Fruit fly (Drosophila melanogaster): ENCODE measurements around the gene Spec2.

The Spec2 gene

DNA sequence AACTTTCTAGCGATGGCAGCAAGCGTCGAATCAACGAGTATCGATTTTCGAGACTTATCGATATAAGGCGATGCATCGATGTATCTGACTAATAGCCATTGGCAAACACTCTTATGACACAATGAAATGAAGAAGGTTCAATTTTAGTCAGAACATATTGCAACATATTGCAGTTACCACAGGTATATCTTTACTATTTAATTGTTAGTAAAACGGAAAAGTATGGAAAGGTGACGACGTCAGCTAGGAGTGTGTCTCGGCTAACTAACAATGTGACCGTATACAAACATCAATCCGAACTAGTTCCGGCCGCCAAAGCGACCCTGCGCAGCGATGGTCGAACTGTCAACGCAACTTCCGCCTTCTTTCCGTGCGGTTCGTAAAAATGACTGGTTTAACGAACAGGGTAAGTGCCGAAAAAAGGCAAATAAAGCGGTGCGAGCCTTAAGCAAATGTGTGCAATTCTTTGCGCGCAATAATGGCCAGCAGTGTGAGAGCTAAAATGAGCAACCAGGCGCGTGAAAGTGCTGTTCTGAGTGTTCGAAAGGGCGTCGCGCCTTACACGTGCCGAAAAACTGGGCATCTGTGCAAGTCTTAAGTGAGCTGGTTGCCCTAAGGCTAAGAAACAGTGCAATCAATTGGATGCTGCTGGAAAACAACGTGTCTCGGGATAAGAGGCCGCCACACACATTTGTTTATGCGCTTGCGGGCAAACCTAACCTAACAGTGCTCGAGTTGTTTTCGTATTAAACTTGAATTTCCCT lies at the start of gene Spec2, which contains the start of the genes Dph4 and RpL13A:
Gene Spec2, minus strand, starts transcription at position 11 of the 764 bp plus-strand sequence.
Gene Dph4, minus strand, starts transcription at position 11 of the 764 bp plus-strand sequence.
Gene RpL13A, plus strand, starts transcription at position 360 of the 764 bp plus-strand sequence.
- no peak for TF ChIP-seq psq (optimal IDR thresholded peaks at IDR 0.05)
- no peak for TF ChIP-seq Dll (optimal IDR thresholded peaks at IDR 0.05)
- no peak for TF ChIP-seq EcR (GFP tag; optimal IDR thresholded peaks at IDR 0.05)
- no peak for TF ChIP-seq usp (GFP tag; optimal IDR thresholded peaks at IDR 0.05)
- TF ChIP-seq CG8478 (optimal IDR thresholded peaks at IDR 0.05) = no peak
- no peak for TF ChIP-seq pan (optimal IDR thresholded peaks at IDR 0.05)

- no peak for TF ChIP-seq EcR (GFP tag; optimal IDR thresholded peaks at IDR 0.05)
- TF ChIP-seq psq (optimal IDR thresholded peaks at IDR 0.05) = no peak
- TF ChIP-seq pan (optimal IDR thresholded peaks at IDR 0.05) = no peak
- no peak for TF ChIP-seq Dll (optimal IDR thresholded peaks at IDR 0.05)
- TF ChIP-seq CG8478 (optimal IDR thresholded peaks at IDR 0.05) = no peak
- no peak for TF ChIP-seq usp (GFP tag; optimal IDR thresholded peaks at IDR 0.05)
These were observed 48.8 kb upstream of the Spec2 start for dm6 chr3R:5672658-5673217.

DNA sequence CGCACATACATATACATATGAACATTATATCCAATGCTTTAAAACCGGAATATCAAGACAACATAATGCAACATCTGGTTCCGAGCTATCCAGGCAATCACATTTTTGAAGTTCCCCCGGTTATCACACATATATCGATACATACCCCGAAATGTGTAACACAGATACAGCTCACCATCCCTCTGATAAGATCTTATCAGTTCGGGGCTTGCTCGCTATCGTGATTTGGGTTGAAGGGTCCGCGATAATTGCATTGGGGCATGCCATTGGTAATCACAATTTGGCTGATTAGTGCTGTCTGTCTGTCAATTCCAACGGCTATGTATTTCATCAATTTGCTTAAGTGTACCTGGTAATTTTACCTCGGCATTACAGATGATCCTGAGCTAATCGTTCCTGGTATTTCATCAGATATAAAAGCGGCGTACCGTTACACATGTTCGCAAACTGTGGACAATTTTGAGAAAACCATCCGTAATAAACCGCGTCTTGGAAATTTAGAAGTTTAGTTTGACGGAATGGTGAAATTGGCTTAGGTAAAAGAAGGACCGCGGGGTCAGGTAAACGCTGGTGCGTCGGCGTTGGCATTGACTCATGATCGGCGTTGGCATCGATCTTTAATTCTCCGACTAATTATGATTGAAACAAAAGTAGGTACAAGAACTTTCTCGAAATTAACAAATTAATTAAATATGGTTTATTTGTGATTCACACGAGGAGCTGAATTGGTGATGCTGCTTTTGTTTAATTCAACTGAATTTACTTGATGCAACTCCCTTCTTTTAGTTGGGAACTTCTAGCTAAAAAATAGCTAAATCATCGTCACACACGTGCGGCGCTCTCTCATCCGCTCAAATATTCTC lies 48.1 kb upstream of the Spec2 start:
- no peak for TF ChIP-seq psq (optimal IDR thresholded peaks at IDR 0.05)

dm6 chr3R:5671265-5671663 lies 47.3 kb upstream of the Spec2 start:
- TF ChIP-seq CG8478 (optimal IDR thresholded peaks at IDR 0.05) (no peak), usp (GFP tag; optimal IDR thresholded peaks at IDR 0.05) (no peak), psq (optimal IDR thresholded peaks at IDR 0.05) (no peak), EcR (GFP tag; optimal IDR thresholded peaks at IDR 0.05) (no peak), pan (optimal IDR thresholded peaks at IDR 0.05) (no peak), Dll (optimal IDR thresholded peaks at IDR 0.05) (no peak)

DNA sequence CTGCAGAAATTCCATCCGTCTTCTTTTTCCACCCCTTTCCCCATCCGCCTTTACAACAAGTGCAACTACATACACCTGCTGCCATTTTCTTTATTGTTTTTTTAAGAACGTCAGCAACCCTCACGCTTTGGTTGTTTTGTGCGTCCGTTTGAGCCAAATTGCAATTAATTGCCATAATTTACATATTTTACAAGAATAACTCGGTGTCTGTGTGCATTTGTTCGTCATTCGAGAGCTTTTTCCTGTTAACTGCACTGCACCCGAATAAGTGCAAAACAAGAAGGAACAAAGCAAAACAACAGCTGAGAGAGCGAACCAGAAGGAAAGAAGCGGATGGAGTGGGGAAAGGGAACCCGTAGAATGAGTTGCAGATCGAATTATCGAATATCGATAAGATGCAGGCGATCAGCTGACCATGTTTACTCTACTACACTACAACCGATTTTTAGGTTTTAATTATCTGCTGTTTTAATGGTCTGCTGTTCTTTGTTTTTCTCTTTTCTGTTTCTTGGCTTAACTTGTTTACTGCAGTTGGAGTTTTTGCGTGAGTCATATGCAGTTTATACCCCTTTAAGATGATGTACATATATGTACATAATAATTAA lies 46.8 kb upstream of the Spec2 start:
- TF ChIP-seq pan (optimal IDR thresholded peaks at IDR 0.05) (no peak), EcR (GFP tag; optimal IDR thresholded peaks at IDR 0.05) (no peak), Dll (optimal IDR thresholded peaks at IDR 0.05) (no peak), usp (GFP tag; optimal IDR thresholded peaks at IDR 0.05) (no peak), CG8478 (optimal IDR thresholded peaks at IDR 0.05) (no peak), psq (optimal IDR thresholded peaks at IDR 0.05) (no peak)

DNA sequence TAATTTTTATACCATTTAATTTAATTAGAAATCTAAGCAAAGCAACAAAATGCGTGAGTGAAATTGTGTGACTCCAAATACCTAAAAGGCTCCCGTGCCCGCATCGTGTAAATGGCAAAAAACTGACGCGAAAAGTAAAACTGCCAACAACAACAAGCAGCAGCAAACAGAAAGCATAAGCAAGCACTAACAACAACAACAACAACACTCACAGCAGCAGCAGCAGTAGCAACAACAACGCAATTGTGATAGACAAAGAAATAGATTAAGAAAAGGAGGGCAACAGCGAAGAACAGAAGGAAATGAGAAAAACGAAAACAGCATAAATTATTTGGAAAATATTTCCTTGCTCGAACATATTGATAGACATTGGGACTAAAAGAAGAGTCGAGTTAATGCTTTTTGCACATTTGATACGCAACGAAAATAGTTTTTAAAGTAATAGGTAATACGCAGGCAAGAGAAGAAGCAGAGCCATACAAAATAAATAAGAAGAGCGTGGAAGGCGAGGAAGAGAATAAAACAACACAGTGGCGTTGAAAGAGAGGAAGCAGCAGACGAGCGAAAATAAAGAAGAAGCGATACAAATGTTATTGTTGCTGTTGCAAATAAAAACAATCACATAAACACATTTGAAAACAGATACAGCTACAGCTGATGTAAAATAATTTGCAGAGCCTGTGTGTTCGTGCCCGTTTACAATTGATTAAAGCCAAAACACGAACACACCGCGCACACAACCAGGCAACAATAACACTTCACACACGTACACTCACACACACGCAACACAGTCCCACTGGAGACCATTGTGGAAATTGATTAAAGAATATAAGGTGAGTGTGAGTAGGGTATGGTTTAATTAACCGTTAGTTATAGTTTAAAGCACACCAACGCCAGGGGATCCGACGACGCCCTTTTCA lies 46.1 kb upstream of the Spec2 start:
- no peak for TF ChIP-seq EcR (GFP tag; optimal IDR thresholded peaks at IDR 0.05)
- no peak for TF ChIP-seq usp (GFP tag; optimal IDR thresholded peaks at IDR 0.05)
- no peak for TF ChIP-seq pan (optimal IDR thresholded peaks at IDR 0.05)
- no peak for TF ChIP-seq CG8478 (optimal IDR thresholded peaks at IDR 0.05)
- no peak for TF ChIP-seq psq (optimal IDR thresholded peaks at IDR 0.05)
- TF ChIP-seq Dll (optimal IDR thresholded peaks at IDR 0.05) = no peak

DNA sequence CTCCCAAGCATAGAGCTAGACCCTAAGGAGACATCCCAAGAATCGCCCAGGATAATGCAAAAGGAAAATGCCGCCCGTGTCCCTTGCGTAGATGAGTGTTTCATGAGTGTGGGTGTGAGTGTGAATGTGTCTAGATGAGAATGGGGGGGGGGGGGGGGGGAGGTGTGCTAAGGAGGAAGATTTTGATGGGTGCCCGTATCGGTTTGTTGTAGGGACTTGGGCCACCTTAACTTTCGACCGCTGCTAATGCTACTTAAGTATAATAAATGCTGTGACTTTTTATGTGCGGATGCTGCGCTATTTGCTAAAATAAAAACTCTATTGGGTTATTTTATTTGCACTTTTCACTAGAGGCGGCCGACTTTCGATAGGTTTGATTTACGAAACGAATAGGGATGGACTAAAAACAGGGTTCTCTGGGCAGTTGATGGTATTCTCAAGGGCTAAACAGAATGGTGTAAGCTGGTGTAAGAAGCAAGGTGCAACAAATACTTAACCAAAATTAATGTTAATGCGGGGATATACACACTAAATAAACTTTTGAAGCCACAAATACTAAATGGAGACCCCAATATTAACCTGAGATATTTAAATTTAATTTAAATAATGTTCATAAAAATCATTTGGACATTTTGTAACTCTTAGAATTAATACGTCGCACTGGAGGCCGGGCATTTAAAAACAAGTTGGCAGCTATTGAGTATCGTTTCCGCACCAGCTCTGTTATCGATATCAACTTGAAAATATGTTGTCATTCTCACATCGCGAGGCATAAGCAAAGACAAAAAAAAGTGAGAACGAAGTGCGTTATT lies 45.2 kb upstream of the Spec2 start, which contains the start of the genes Xe7 and Atg17:
Gene Xe7, minus strand, starts transcription at position 407 of the 812 bp plus-strand sequence.
Gene Atg17, plus strand, starts transcription at position 786 of the 812 bp plus-strand sequence.
- no peak for TF ChIP-seq psq (optimal IDR thresholded peaks at IDR 0.05)
- no peak for TF ChIP-seq pan (optimal IDR thresholded peaks at IDR 0.05)
- TF ChIP-seq EcR (GFP tag; optimal IDR thresholded peaks at IDR 0.05) = no peak
- TF ChIP-seq usp (GFP tag; optimal IDR thresholded peaks at IDR 0.05) = no peak
- no peak for TF ChIP-seq Dll (optimal IDR thresholded peaks at IDR 0.05)
- TF ChIP-seq CG8478 (optimal IDR thresholded peaks at IDR 0.05) = no peak

dm6 chr3R:5660198-5660893 lies 36.4 kb upstream of the Spec2 start, which contains the start of gene Wdr33:
Gene Wdr33, plus strand, starts transcription at chr3R:5660635.
- TF ChIP-seq Dll (optimal IDR thresholded peaks at IDR 0.05) (no peak), CG8478 (optimal IDR thresholded peaks at IDR 0.05) (no peak), usp (GFP tag; optimal IDR thresholded peaks at IDR 0.05) (no peak), EcR (GFP tag; optimal IDR thresholded peaks at IDR 0.05) (no peak), psq (optimal IDR thresholded peaks at IDR 0.05) (no peak), pan (optimal IDR thresholded peaks at IDR 0.05) (no peak)

dm6 chr3R:5659829-5660197 lies 35.9 kb upstream of the Spec2 start, which contains the start of gene CG2182:
Gene CG2182, minus strand, starts transcription at chr3R:5659912.
- TF ChIP-seq Dll (optimal IDR thresholded peaks at IDR 0.05) (no peak), usp (GFP tag; optimal IDR thresholded peaks at IDR 0.05) (no peak), CG8478 (optimal IDR thresholded peaks at IDR 0.05) (no peak), psq (optimal IDR thresholded peaks at IDR 0.05) (no peak), pan (optimal IDR thresholded peaks at IDR 0.05) (no peak), EcR (GFP tag; optimal IDR thresholded peaks at IDR 0.05) (no peak)
